Worm (Caenorhabditis elegans) whole organism, L1 larva: ENCODE data around the gene F19B10.3.

ENCODE experiments used
- ama-1 ChIP-seq: fragments of 150-350 bp; optimal IDR thresholded peaks from 2 replicates; lab custom pipeline; 2014
- egl-27 ChIP-seq, 2 experiments: fragments of 150-350 bp in 1 of 2; sonication (generic microtip); optimal IDR thresholded peaks; 3 replicates each; lab custom pipeline; 2017 to 2018; ENCODE audit warnings: missing biosample characterization in 2 of 2, missing genetic modification characterization in 2 of 2, missing genetic modification reagents in 2 of 2
- elt-3 ChIP-seq, 6 experiments: fragments of 150-350 bp in 1 of 6; sonication (generic microtip); optimal IDR thresholded peaks; 2 replicates each; lab custom pipeline; 2017 to 2018; ENCODE audit warnings: missing biosample characterization in 6 of 6, missing genetic modification characterization in 6 of 6, inconsistent platforms in 1 of 6
- snpc-4 ChIP-seq: fragments of 150-350 bp; optimal IDR thresholded peaks from 2 replicates; lab custom pipeline; 2014; ENCODE audit warnings: missing biosample characterization, missing genetic modification characterization
- xbp-1 ChIP-seq: sonication (generic microtip); optimal IDR thresholded peaks from 2 replicates; lab custom pipeline; 2016; ENCODE audit warnings: missing genetic modification characterization, missing compliant biosample characterization

- TF ChIP-seq elt-3 (tag; optimal IDR thresholded peaks at IDR 0.05; lab: Kevin White, UChicago) = no peak
- no peak for TF ChIP-seq ama-1
- no peak for TF ChIP-seq egl-27 (tag; optimal IDR thresholded peaks at IDR 0.05; lab: Kevin White, UChicago)
- TF ChIP-seq xbp-1 (tag; lab: Kevin White, UChicago) = no peak
- no peak for TF ChIP-seq snpc-4 (tag; lab: Kevin White, UChicago)
These were observed 36.7 kb downstream of the F19B10.3 start, which contains the start of gene srx-105 for ce11 chrII:3701305-3701704.
